Worm (Caenorhabditis elegans) whole organism, midembryonic: Measurements from ENCODE around the gene cyp-33B1.

Experiments used
- T22C8.4 ChIP-seq: fragments of 200-800 bp; sonication (Bioruptor generic); IDR thresholded peaks from 2 replicates; pipeline ENCODE4 v1.3.6; 2022; ENCODE audit warnings: missing genetic modification characterization, missing compliant biosample characterization
- cog-1 ChIP-seq: sonication (generic microtip); optimal IDR thresholded peaks from 2 replicates; lab custom pipeline; 2016; ENCODE audit warnings: missing genetic modification characterization, missing compliant biosample characterization
- flt-1 ChIP-seq: fragments of 200-800 bp; sonication (Bioruptor generic); IDR thresholded peaks from 2 replicates; pipeline ENCODE4 v1.3.6; 2022; ENCODE audit warnings: missing genetic modification characterization, missing compliant biosample characterization
- klf-2 ChIP-seq: fragments of 200-800 bp; sonication (Bioruptor generic); conservative IDR thresholded peaks from 2 replicates; pipeline ENCODE4 v1.3.6; 2022; ENCODE audit warnings: missing genetic modification reagents, missing genetic modification characterization, missing compliant biosample characterization
- med-1 ChIP-seq: sonication (generic microtip); optimal IDR thresholded peaks from 2 replicates; lab custom pipeline; 2017; ENCODE audit warnings: missing genetic modification characterization, mild to moderate bottlenecking, missing compliant biosample characterization, antibody characterized with exemption, missing genetic modification reagents; ENCODE audit not compliant: insufficient read depth
- ref-1 ChIP-seq: fragments of 200-800 bp; sonication (Bioruptor generic); conservative IDR thresholded peaks from 2 replicates; pipeline ENCODE4 v1.3.6; 2022; ENCODE audit warnings: missing genetic modification reagents, missing genetic modification characterization, missing compliant biosample characterization
- tab-1 ChIP-seq: fragments of 200-800 bp; sonication (Bioruptor generic); IDR thresholded peaks from 2 replicates; pipeline ENCODE4 v1.3.6; 2022; ENCODE audit warnings: missing genetic modification characterization, missing compliant biosample characterization
- ztf-23 ChIP-seq: fragments of 200-800 bp; sonication (Bioruptor generic); IDR thresholded peaks from 2 replicates; pipeline ENCODE4 v1.3.6; 2022; ENCODE audit warnings: missing genetic modification reagents, missing genetic modification characterization, missing compliant biosample characterization
- ztf-29 ChIP-seq: fragments of 200-800 bp; sonication (Bioruptor generic); IDR thresholded peaks from 2 replicates; pipeline ENCODE4 v1.3.6; 2022; ENCODE audit warnings: missing genetic modification reagents, missing genetic modification characterization, missing compliant biosample characterization

The cyp-33B1 gene

ce11 chrV:9063134-9063533 is 22.0 kb downstream of the cyp-33B1 start:
- TF ChIP-seq ztf-23 (GFP tag; lab: Robert Waterston, UW) (no peak), med-1 (GFP tag; lab: Kevin White, UChicago) (no peak), cog-1 (tag; lab: Kevin White, UChicago) (no peak), tab-1 (GFP tag; lab: Robert Waterston, UW) (no peak), klf-2 (GFP tag; lab: Robert Waterston, UW) (no peak), flt-1 (GFP tag; lab: Robert Waterston, UW) (no peak), ztf-29 (GFP tag; lab: Robert Waterston, UW) (no peak), T22C8.4 (GFP tag; lab: Robert Waterston, UW) (no peak), ref-1 (GFP tag; lab: Robert Waterston, UW) (no peak)

DNA sequence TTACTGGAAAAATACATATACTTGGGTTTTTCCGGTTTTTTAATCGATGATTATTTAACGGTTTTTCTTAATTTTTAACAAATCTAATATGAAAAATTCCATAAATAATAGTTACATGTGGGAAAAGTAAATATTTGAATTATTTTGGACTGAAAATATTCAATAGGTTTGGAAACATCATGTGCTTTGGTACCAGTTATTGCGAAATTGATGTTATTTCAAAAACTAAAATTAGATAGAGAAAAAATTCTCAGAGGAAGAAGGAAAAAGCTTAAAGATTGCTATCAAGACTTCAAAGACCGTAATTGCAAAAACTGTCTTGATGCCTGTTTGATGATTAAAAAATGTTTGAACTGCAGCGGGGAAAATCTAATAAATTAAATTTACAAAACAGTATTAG is 23.9 kb downstream of the cyp-33B1 start:
- TF ChIP-seq ref-1 (GFP tag; lab: Robert Waterston, UW) (no peak), klf-2 (GFP tag; lab: Robert Waterston, UW) (no peak), med-1 (GFP tag; lab: Kevin White, UChicago) (no peak), ztf-29 (GFP tag; lab: Robert Waterston, UW) (no peak), tab-1 (GFP tag; lab: Robert Waterston, UW) (no peak), flt-1 (GFP tag; lab: Robert Waterston, UW) (no peak), cog-1 (tag; lab: Kevin White, UChicago) (no peak), ztf-23 (GFP tag; lab: Robert Waterston, UW) (no peak), T22C8.4 (GFP tag; lab: Robert Waterston, UW) (no peak)

ce11 chrV:9065915-9066314 is 24.8 kb downstream of the cyp-33B1 start:
- TF ChIP-seq T22C8.4 (GFP tag; lab: Robert Waterston, UW), result no peak
- no peak for TF ChIP-seq klf-2 (GFP tag; lab: Robert Waterston, UW)
- no peak for TF ChIP-seq med-1 (GFP tag; lab: Kevin White, UChicago)
- TF ChIP-seq ref-1 (GFP tag; lab: Robert Waterston, UW), result no peak
- no peak for TF ChIP-seq ztf-23 (GFP tag; lab: Robert Waterston, UW)
- no peak for TF ChIP-seq cog-1 (tag; lab: Kevin White, UChicago)
- no peak for TF ChIP-seq tab-1 (GFP tag; lab: Robert Waterston, UW)
- no peak for TF ChIP-seq ztf-29 (GFP tag; lab: Robert Waterston, UW)
- TF ChIP-seq flt-1 (GFP tag; lab: Robert Waterston, UW), result no peak

DNA sequence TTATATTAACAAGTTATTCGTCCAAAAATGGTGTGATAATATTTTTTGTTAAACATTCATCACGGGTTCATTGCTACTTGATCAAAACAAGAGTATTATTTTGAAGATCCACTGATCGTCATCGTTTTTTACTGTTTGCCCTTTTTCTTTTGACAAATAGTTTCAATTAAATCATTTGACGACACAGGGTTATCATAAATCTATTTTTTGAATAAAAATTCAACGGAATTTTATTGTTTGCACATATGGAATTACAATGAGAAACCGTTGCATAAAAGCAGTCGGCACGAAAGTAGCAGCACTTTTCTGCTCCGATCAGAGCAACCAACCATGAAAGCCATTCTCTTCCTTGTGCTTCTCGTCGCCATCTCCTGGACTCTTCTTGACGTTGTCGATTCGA is 26.5 kb downstream of the cyp-33B1 start, which contains the start of gene fip-2:
TSS of gene fip-2 (plus strand) at position 301 of the 400 bp plus-strand sequence.
- TF ChIP-seq flt-1 (GFP tag; lab: Robert Waterston, UW) (no peak), cog-1 (tag; lab: Kevin White, UChicago) (no peak), ref-1 (GFP tag; lab: Robert Waterston, UW) (no peak), klf-2 (GFP tag; lab: Robert Waterston, UW) (no peak), T22C8.4 (GFP tag; lab: Robert Waterston, UW) (no peak), tab-1 (GFP tag; lab: Robert Waterston, UW) (no peak), med-1 (GFP tag; lab: Kevin White, UChicago) (no peak), ztf-29 (GFP tag; lab: Robert Waterston, UW) (no peak), ztf-23 (GFP tag; lab: Robert Waterston, UW) (no peak)

- TF ChIP-seq ztf-29 (GFP tag; lab: Robert Waterston, UW) (no peak), flt-1 (GFP tag; lab: Robert Waterston, UW) (no peak), klf-2 (GFP tag; lab: Robert Waterston, UW) (no peak), cog-1 (tag; lab: Kevin White, UChicago) (no peak), ztf-23 (GFP tag; lab: Robert Waterston, UW) (no peak), ref-1 (GFP tag; lab: Robert Waterston, UW) (no peak), T22C8.4 (GFP tag; lab: Robert Waterston, UW) (no peak), med-1 (GFP tag; lab: Kevin White, UChicago) (no peak), tab-1 (GFP tag; lab: Robert Waterston, UW) (no peak)
Measured at ce11 chrV:9069680-9070079, 28.6 kb downstream of the cyp-33B1 start, which contains the start of gene T27E4.5. Gene T27E4.5, minus strand, starts transcription at chrV:9069780.

DNA sequence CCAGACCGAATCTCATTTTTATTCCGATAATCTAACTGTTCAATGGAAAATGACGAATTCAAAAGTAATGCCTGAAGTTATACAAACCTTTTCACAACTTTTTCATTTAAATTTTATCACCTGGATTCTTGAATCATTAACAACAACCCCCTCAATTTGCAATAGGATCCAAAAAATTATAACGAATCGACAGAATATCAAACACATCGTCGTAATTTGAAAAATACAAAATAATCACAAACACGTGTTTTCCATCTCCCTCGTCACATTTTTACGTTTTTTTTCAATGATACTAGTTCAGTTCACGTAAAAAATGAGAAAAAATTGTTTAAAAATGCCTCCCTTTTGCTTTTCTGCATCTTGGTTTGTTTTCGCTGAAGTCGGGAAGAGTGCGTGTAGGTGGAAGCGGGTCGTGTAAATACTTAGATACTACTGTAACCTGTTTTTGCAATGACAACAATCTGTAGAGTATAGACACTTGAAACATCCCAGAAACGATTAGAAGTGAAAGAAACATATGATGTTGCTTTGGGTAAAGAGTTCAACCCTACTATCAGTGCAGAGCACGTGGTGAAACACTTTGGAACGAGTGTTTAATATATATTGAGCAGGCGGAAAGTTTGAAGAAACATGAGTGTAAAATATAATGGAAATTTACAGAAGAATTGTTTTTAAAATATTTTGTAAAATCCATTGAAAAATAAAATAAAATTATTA is 32.4 kb downstream of the cyp-33B1 start, which contains the start of gene oac-50:
TSS of gene oac-50 (minus strand) at position 219 of the 717 bp plus-strand sequence.
- TF ChIP-seq ref-1 (GFP tag; lab: Robert Waterston, UW), result no peak

DNA sequence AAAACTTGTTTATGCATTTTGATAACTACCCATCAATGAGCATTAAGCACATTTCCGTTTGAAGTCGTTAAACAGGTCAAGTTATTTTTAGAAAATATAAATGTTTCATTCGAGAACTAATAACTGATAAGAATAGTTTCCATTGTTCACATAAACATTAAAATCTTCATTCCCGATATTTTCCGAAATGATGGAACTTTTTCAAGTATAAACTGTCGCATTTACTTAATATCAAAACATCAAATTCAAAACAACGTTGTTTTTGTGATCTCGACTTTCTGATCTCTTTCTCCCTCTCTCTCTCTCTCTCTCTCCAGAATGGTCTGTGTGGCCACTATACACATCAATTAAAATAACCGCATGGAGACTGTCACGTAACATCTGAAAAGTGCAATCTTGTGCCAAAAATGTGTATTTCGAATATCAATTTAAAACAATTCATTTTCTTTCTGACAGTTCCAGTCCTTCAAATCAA is 33.3 kb downstream of the cyp-33B1 start:
- TF ChIP-seq ref-1 (GFP tag; lab: Robert Waterston, UW), result no peak
- TF ChIP-seq flt-1 (GFP tag; lab: Robert Waterston, UW), result no peak
- no peak for TF ChIP-seq cog-1 (tag; lab: Kevin White, UChicago)
- no peak for TF ChIP-seq T22C8.4 (GFP tag; lab: Robert Waterston, UW)
- no peak for TF ChIP-seq med-1 (GFP tag; lab: Kevin White, UChicago)
- no peak for TF ChIP-seq ztf-23 (GFP tag; lab: Robert Waterston, UW)
- no peak for TF ChIP-seq ztf-29 (GFP tag; lab: Robert Waterston, UW)
- no peak for TF ChIP-seq tab-1 (GFP tag; lab: Robert Waterston, UW)

DNA sequence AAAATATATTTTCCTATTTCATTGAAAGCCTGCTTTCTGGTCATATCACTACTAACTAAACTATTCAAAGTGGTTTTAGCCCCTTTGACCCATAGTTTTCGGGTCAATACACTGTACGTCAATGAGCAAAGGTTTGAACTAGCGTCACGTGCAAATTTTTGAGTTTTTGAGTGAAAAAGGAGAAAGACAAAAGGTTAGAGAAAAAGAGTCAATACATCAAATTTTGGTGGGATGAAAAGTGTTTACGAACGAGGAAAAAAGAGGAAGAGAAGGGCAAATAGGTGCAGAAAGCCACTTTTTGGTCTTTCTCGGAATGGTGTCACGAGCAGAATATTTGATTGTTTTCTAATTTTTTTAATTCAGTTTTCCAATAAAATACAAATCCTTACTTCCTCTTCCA is 34.7 kb downstream of the cyp-33B1 start:
- TF ChIP-seq cog-1 (tag; lab: Kevin White, UChicago) (no peak), flt-1 (GFP tag; lab: Robert Waterston, UW) (no peak), ztf-29 (GFP tag; lab: Robert Waterston, UW) (no peak), ref-1 (GFP tag; lab: Robert Waterston, UW) (no peak), T22C8.4 (GFP tag; lab: Robert Waterston, UW) (no peak)

- TF ChIP-seq T22C8.4 (GFP tag; lab: Robert Waterston, UW) (no peak), med-1 (GFP tag; lab: Kevin White, UChicago) (no peak), cog-1 (tag; lab: Kevin White, UChicago) (no peak), ztf-29 (GFP tag; lab: Robert Waterston, UW) (no peak), tab-1 (GFP tag; lab: Robert Waterston, UW) (no peak), klf-2 (GFP tag; lab: Robert Waterston, UW) (no peak), ref-1 (GFP tag; lab: Robert Waterston, UW) (no peak), flt-1 (GFP tag; lab: Robert Waterston, UW) (no peak), ztf-23 (GFP tag; lab: Robert Waterston, UW) (no peak)
Measured at ce11 chrV:9076273-9076672, 35.1 kb downstream of the cyp-33B1 start, which contains the start of gene T27E4.7. Gene T27E4.7, minus strand, starts transcription at chrV:9076322.
